Fruit fly (Drosophila melanogaster): ENCODE data around the gene CG33003.

CG33003 gene

DNA sequence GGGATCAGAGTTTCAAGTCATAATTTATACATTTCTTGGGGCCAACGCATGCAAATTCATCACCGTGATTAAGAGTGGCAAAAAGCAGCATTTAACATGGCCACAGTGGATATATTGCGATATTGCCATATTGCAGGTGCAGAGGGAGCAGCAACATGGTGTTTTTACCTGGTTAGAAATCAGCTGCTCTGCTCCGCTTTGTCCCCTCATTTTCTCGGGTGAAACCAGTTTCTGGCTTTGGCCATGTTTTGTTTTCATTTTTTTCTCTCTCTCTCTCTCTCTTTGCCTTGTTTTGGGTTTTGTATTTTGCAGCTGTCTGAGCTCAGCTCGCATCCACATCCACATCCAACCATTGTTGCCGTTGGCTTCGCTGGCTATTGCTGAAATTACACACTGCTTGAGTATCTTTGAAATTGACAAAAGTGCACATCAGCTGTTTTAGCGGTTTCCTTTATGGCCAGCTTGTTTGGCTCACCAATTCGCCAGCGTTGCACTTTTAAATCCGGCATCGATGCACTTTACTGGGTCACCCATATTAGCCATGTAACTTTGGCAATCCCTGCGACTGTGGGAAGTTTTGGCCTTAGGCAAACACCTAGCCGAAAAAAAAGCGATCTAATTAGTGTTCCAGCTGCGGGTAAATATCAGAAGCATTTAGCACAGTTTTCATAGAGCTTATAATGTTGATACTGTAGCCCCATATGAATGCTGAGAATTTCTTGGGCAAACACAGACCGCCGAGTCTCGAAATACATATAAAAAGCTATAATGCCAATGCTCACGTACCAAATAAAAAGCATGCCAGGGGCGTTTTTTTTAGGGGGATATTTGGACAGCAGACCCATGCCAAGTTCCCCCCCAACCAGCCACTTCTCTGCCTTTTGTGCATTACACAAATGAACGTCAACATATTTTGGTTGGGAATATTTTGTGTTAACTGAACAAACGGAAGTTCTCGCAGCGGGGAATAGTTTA lies 25.4 kb upstream of the CG33003 start (continued):
- TF ChIP-seq CG8359 (GFP tag; optimal IDR thresholded peaks at IDR 0.05; ENCODE audit: borderline replicate concordance) (no peak), CG32767 (GFP tag; IDR thresholded peaks at IDR 0.05) (no peak), CG6813 (GFP tag; optimal IDR thresholded peaks at IDR 0.05) (peak; percentile 39), CG34376 (GFP tag; optimal IDR thresholded peaks at IDR 0.05) (no peak), onecut (GFP tag; IDR thresholded peaks at IDR 0.05) (no peak), CG1832 (GFP tag; optimal IDR thresholded peaks at IDR 0.05) (no peak), vvl (GFP tag; IDR thresholded peaks at IDR 0.05) (peak; percentile 33; the same call in 1 of the 2 replicates), CG1603 (tag; optimal IDR thresholded peaks at IDR 0.05) (no peak), gsb-n (tag; optimal IDR thresholded peaks at IDR 0.05) (no peak), CG3281 (GFP tag; optimal IDR thresholded peaks at IDR 0.05) (no peak), stwl (tag; optimal IDR thresholded peaks at IDR 0.05) (no peak), CG11504 (tag; optimal IDR thresholded peaks at IDR 0.05) (no peak), tx (GFP tag; optimal IDR thresholded peaks at IDR 0.05) (no peak), CG17359 (tag; optimal IDR thresholded peaks at IDR 0.05) (no peak), Atf6 (GFP tag; IDR thresholded peaks at IDR 0.05) (no peak), Nf-YB (GFP tag; optimal IDR thresholded peaks at IDR 0.05) (no peak), CG15696 (tag; optimal IDR thresholded peaks at IDR 0.05) (no peak), CG11456 (GFP tag; IDR thresholded peaks at IDR 0.05) (no peak), ttk (GFP tag; IDR thresholded peaks at IDR 0.05) (no peak), CG12942 (GFP tag; optimal IDR thresholded peaks at IDR 0.05) (no peak), unc-4 (GFP tag; IDR thresholded peaks at IDR 0.05; ENCODE audit: partially characterized antibody) (no peak), CG13775 (GFP tag; optimal IDR thresholded peaks at IDR 0.05) (no peak), CG6175 (GFP tag; IDR thresholded peaks at IDR 0.05) (no peak), CTCF (GFP tag; optimal IDR thresholded peaks at IDR 0.05) (no peak), caup (GFP tag; optimal IDR thresholded peaks at IDR 0.05; ENCODE audit: severe bottlenecking) (no peak), Fer1 (GFP tag; optimal IDR thresholded peaks at IDR 0.05) (no peak), CG11398 (GFP tag; optimal IDR thresholded peaks at IDR 0.05) (no peak), run (tag; optimal IDR thresholded peaks at IDR 0.05) (no peak), CG31365 (tag; optimal IDR thresholded peaks at IDR 0.05) (no peak), Adf1 (GFP tag; IDR thresholded peaks at IDR 0.05) (no peak), CG9797 (GFP tag; optimal IDR thresholded peaks at IDR 0.05) (no peak), chif (GFP tag; optimal IDR thresholded peaks at IDR 0.05) (no peak), BtbVII (GFP tag; optimal IDR thresholded peaks at IDR 0.05) (no peak), CG33213 (GFP tag; optimal IDR thresholded peaks at IDR 0.05) (no peak), CG10366 (GFP tag; IDR thresholded peaks at IDR 0.05) (no peak), cg (GFP tag; optimal IDR thresholded peaks at IDR 0.05) (no peak), tup (GFP tag; optimal IDR thresholded peaks at IDR 0.05) (no peak), cwo (GFP tag; optimal IDR thresholded peaks at IDR 0.05) (no peak), CG18262 (tag; optimal IDR thresholded peaks at IDR 0.05) (no peak), cad (GFP tag; optimal IDR thresholded peaks at IDR 0.05) (no peak), wdn (GFP tag; IDR thresholded peaks at IDR 0.05) (no peak), chm (GFP tag; IDR thresholded peaks at IDR 0.05) (0 out of 2 replicates have a peak, but pooled peaks have one; percentile 27), CG30020 (tag; optimal IDR thresholded peaks at IDR 0.05) (no peak), jing (GFP tag; optimal IDR thresholded peaks at IDR 0.05) (no peak), Hey (tag; optimal IDR thresholded peaks at IDR 0.05) (no peak), Optix (GFP tag; IDR thresholded peaks at IDR 0.05) (no peak), CG7745 (tag; optimal IDR thresholded peaks at IDR 0.05) (no peak), eve (GFP tag; optimal IDR thresholded peaks at IDR 0.05) (no peak), CG16815 (GFP tag; optimal IDR thresholded peaks at IDR 0.05) (no peak)
